Fruit fly (Drosophila melanogaster): Measurements from ENCODE around the gene Ets96B.

The Ets96B gene

DNA sequence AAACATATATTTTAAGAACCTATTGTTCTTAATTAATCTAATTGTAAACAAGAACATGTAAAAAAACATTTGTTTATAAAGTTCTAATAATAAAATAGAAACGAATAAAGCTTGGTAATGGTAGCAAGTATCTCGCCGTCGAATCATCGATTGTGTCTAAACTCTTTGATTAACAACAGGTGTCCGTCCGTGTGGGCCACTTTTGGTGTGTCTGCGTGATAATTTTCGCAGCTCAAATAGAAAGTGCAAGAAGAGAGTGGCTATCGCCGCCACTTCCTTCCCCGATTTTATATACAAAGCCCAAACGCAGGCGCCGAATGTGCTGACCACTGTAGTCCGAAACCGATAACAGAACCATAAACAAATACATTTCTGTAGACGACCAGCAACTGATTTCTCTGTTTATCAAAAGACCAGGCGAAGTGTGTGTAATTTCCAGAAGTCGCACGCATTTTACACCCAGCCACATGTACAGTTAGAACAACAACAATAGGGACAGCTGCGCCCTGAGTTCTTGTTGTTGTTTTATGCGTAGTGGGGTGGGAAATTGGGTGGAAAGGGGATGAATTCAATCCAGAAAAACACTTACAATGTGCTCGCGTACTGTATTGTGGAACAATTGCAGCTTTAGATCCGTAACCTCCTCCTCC, 25.3 kb downstream of the Ets96B start:
- no peak for TF ChIP-seq h (optimal IDR thresholded peaks at IDR 0.05)
- TF ChIP-seq Myc (optimal IDR thresholded peaks at IDR 0.05): no peak
- no peak for TF ChIP-seq ttk (optimal IDR thresholded peaks at IDR 0.05)
- TF ChIP-seq insv (optimal IDR thresholded peaks at IDR 0.05): no peak
- TF ChIP-seq Sin3A (optimal IDR thresholded peaks at IDR 0.05): no peak
- TF ChIP-seq psq (optimal IDR thresholded peaks at IDR 0.05): no peak

DNA sequence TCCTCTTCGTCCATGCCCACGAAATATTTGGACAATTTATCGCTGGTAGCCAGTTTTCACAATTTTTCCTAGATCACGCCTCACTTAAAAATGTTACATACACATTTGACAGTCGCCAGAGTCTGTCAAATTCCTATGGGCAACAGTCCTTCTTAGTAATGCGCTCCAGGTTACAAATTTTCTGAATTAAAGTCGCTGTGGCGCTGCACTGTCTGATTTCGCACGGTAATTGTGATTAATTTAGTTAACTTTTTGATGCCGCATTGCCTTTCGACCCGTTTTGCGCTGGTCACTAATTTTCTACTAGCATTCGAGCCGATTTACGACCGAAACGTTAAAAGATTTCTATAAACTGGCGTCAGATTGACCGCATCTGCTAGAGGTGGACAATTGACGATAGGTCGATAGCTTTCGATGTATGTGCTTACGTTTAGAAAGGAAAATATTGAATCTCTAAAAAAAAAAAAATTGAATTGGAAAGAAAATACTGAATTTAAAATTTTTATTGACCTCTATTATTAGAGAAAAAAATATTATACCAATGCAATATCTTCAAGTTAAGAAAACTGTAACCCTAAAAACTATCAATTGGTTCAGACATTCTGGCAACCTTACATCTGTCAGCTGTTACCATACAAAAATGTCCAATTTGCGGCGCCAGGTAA, 25.9 kb downstream of the Ets96B start, which contains the start of the genes lili and CG34150:
Gene lili, minus strand, starts transcription at position 376 of the 665 bp plus-strand sequence.
Gene CG34150, plus strand, starts transcription at position 626 of the 665 bp plus-strand sequence.
- TF ChIP-seq h (optimal IDR thresholded peaks at IDR 0.05) (no peak), Myc (optimal IDR thresholded peaks at IDR 0.05) (no peak), insv (optimal IDR thresholded peaks at IDR 0.05) (no peak), ttk (optimal IDR thresholded peaks at IDR 0.05) (no peak), psq (optimal IDR thresholded peaks at IDR 0.05) (no peak), Sin3A (optimal IDR thresholded peaks at IDR 0.05) (no peak)

DNA sequence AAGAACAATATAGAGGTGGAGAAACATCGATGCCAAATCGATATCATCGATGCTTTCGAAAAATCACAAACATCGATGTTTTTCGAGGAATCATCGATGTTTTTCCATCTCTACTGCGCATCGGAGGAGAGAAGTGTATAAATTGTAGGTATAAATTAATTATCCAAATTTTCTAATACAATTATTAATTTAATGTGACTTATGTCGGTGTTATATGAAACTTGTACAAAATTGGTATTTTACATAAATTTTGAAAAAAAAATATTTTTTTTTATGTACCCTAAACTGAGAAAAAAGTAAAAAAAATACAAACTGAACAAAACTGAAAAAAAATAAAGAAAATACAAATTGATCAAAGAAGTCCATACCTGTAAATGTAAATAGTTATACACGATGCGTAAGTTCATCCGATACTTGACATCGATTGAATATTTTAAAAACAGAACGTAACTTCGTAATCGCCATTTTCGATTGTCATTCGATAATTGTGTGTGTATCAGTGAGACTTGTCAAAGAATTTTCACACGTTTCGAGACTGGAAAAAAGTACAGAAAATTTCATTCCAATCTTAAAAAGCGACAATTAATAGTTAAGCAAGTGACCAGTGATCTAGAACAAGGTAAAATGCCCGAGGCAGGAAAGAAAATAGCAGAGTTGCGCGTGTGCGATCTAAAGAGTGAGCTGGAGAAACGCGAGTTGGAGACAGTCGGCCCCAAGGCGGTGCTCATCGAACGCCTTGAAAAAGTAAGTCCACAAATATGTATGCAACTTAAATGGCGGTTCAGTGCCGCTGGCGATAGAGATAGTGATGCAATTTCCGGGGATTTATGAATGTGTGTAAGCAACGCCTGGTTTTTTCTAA, 29.4 kb downstream of the Ets96B start, which contains the start of the genes CG5808 and Saf-B:
Gene CG5808, minus strand, starts transcription at position 15 of the 862 bp plus-strand sequence.
Gene Saf-B, plus strand, starts transcription at position 472 of the 862 bp plus-strand sequence.
- no peak for TF ChIP-seq insv (optimal IDR thresholded peaks at IDR 0.05)
- TF ChIP-seq ttk (optimal IDR thresholded peaks at IDR 0.05): no peak
- no peak for TF ChIP-seq h (optimal IDR thresholded peaks at IDR 0.05)
- TF ChIP-seq Myc (optimal IDR thresholded peaks at IDR 0.05): no peak
- TF ChIP-seq psq (optimal IDR thresholded peaks at IDR 0.05): no peak
- no peak for TF ChIP-seq Sin3A (optimal IDR thresholded peaks at IDR 0.05)

DNA sequence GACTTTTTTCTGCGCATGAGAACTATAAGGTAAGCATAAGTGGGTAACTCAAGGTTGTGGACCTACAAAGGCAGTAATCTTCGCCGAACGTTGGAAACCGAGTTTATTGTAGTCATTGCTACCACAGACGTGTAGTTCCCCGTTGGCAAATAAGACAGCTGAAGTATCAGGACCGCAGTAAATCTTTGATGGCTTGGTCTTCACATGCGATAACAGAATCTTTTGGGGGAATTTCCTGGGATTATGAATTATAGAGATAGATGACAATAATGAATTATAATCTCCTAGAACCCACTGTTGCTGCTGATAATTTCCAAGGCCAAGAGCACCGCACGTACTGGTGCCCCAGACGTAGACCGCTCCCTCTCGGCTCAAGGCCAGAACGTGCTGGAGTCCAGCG, 35.2 kb downstream of the Ets96B start:
- TF ChIP-seq psq (optimal IDR thresholded peaks at IDR 0.05) (no peak), h (optimal IDR thresholded peaks at IDR 0.05) (no peak), Sin3A (optimal IDR thresholded peaks at IDR 0.05) (no peak), Myc (optimal IDR thresholded peaks at IDR 0.05) (no peak), ttk (optimal IDR thresholded peaks at IDR 0.05) (no peak), insv (optimal IDR thresholded peaks at IDR 0.05) (no peak)

DNA sequence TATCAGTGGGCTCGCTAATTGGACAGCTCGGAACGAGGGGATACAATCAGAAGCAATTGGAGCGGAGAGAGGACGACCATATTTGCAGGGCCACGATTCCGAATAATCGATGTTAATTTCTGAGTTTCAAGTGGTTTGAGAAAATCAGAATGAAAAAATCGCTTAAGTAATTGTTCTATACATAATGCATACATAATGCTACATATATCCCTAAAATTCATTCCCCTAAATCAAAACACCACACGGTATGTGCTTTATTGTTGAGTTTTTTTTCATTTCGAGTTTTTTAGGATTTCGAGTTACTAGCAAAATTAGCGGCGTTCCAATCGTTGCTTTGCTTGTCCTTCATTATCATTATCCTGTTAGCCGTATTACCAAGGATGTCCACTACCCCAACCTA, 37.7 kb downstream of the Ets96B start, which contains the start of gene niki:
Gene niki, minus strand, starts transcription at position 101 of the 400 bp plus-strand sequence.
- TF ChIP-seq psq (optimal IDR thresholded peaks at IDR 0.05) (no peak), Sin3A (optimal IDR thresholded peaks at IDR 0.05) (no peak), insv (optimal IDR thresholded peaks at IDR 0.05) (no peak), h (optimal IDR thresholded peaks at IDR 0.05) (no peak), ttk (optimal IDR thresholded peaks at IDR 0.05) (no peak), Myc (optimal IDR thresholded peaks at IDR 0.05) (no peak)

DNA sequence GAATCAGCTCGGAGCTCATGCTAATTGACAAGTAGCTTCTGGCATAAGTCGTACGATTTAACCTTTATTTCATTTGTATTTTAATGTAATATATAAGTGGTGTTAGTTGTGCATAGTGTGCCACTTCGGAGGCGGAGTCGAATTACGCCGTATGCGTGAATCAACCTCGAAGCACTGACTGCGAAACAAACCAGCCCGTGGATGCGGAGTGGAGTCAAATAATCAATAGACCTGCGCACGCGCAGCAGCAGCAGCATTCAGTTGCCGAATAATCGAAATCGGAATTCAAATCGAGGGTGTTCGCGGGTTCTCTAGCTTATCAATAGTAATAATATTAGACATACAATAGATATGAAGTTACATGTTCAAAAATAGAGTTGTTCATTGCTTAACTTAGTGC, 40.4 kb downstream of the Ets96B start, which contains the start of gene RabX4:
Gene RabX4, minus strand, starts transcription at position 176 of the 400 bp plus-strand sequence.
- no peak for TF ChIP-seq psq (optimal IDR thresholded peaks at IDR 0.05)
- TF ChIP-seq Sin3A (optimal IDR thresholded peaks at IDR 0.05): no peak
- TF ChIP-seq insv (optimal IDR thresholded peaks at IDR 0.05): no peak
- TF ChIP-seq h (optimal IDR thresholded peaks at IDR 0.05): no peak
- TF ChIP-seq Myc (optimal IDR thresholded peaks at IDR 0.05): no peak
- TF ChIP-seq ttk (optimal IDR thresholded peaks at IDR 0.05): no peak

DNA sequence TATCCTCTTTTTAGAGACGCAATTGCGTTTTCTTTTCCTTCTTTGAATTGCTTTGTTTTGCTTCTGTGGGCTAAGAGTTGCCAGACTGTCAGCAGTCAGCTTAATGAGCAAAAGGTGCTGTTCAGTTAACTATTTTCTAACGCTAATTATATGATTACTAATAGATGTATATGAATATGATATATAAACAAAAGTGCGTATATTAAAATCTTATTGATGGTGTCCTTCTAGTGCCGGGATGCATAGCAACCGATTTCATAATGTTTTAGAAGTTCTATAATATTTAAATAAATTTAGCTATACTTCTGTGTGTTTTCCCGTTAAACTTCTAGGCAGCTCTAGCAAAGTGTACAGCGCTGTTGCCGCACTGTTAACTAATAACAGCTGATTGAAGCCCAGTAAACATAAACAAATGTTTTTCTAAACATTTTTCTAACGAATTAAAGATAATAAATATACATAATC, 42.1 kb downstream of the Ets96B start, which contains the start of the genes Kaz and CG43273:
Gene Kaz, minus strand, starts transcription at position 73 of the 465 bp plus-strand sequence.
Gene CG43273, plus strand, starts transcription at position 415 of the 465 bp plus-strand sequence.
- TF ChIP-seq ttk (optimal IDR thresholded peaks at IDR 0.05) (no peak), insv (optimal IDR thresholded peaks at IDR 0.05) (no peak), h (optimal IDR thresholded peaks at IDR 0.05) (no peak), Myc (optimal IDR thresholded peaks at IDR 0.05) (no peak), psq (optimal IDR thresholded peaks at IDR 0.05) (no peak), Sin3A (optimal IDR thresholded peaks at IDR 0.05) (no peak)

DNA sequence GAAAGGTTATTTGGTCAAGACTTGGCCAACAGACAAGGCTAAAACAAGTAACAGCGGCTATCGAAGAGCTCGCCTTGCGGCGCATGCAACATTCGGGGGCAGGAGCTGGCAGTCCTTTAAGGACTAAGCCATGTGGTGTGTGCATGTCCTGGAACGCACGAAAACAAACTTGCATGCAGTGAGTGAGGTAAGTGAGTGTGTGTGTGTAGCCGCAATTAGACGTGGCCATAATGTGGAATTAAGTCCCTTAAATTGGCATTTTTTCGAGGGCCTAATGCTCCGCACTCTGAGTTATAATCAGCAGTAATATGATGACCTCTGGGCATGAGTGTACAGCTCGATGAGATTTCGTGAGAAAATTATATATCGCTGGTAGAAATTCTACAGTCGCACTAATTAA, 45.8 kb downstream of the Ets96B start, which contains the start of gene sosie:
Gene sosie, plus strand, starts transcription at position 301 of the 400 bp plus-strand sequence.
- TF ChIP-seq h (optimal IDR thresholded peaks at IDR 0.05) (no peak), Sin3A (optimal IDR thresholded peaks at IDR 0.05) (no peak), psq (optimal IDR thresholded peaks at IDR 0.05) (no peak), ttk (optimal IDR thresholded peaks at IDR 0.05) (no peak), insv (optimal IDR thresholded peaks at IDR 0.05) (no peak), Myc (optimal IDR thresholded peaks at IDR 0.05) (no peak)

DNA sequence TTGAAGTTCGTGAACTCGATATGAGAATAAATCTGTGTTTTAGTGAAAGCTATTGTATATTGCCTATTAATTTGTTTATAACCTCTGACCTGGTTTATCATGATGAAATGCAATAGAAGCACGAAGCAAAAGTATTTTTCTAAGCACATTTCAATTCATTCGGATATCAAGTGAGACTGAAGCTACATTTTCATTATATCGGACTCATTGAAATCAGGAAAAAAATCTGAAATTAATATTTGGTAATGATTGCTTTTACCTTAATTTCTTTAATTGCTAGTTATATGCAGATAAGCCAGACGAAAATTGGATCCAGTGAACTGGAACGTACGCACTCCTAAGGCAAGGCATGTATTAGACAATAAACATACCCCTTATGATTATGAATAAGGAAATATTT, 53.2 kb downstream of the Ets96B start, which contains the start of gene CG33658:
Gene CG33658, minus strand, starts transcription at position 101 of the 400 bp plus-strand sequence.
- TF ChIP-seq h (optimal IDR thresholded peaks at IDR 0.05): no peak
- no peak for TF ChIP-seq Myc (optimal IDR thresholded peaks at IDR 0.05)
- TF ChIP-seq psq (optimal IDR thresholded peaks at IDR 0.05): no peak
- no peak for TF ChIP-seq ttk (optimal IDR thresholded peaks at IDR 0.05)
- TF ChIP-seq Sin3A (optimal IDR thresholded peaks at IDR 0.05): no peak
- TF ChIP-seq insv (optimal IDR thresholded peaks at IDR 0.05): no peak

DNA sequence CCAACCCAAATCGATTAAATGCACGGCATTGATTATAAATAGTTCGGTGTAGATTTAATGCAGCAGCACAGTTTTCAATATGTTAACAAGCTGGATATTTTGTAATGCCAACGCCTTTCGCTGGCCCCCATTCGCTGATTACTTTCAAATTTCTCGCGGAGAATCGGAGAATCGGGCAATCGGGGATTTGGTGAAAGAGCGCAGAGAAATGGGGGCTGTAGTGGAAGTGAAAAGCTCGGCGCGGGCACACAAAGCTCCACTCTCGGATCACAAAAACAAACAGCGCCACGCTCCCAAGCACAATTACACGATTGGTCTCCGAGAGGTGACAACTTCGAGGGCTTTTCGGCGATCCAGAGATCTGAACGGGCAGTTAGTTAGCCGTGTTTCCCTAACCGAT, 53.8 kb downstream of the Ets96B start, which contains the start of gene Esp:
Gene Esp, plus strand, starts transcription at position 301 of the 400 bp plus-strand sequence.
- no peak for TF ChIP-seq insv (optimal IDR thresholded peaks at IDR 0.05)
- TF ChIP-seq Myc (optimal IDR thresholded peaks at IDR 0.05): no peak
- no peak for TF ChIP-seq psq (optimal IDR thresholded peaks at IDR 0.05)
- no peak for TF ChIP-seq h (optimal IDR thresholded peaks at IDR 0.05)
- TF ChIP-seq Sin3A (optimal IDR thresholded peaks at IDR 0.05): no peak
- TF ChIP-seq ttk (optimal IDR thresholded peaks at IDR 0.05): no peak

DNA sequence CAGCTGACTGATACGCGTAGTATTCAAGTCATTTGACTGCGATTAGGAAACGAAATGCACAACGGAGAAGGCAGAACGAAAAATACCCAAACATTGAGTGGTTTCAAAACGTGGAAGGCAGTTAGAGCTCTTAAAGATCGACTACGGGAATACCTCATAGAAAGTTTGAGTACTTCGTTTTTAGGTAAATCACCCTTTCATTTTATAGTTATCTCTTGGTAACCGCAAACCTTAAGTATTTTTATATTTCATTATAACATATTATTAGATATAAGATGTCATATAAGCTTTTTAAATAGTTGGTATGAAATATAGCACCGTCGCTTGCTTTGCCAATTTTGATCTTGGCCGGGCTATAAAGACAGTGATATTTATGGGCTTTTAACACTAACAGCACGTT, 57.3 kb downstream of the Ets96B start:
- no peak for TF ChIP-seq ttk (optimal IDR thresholded peaks at IDR 0.05)
- TF ChIP-seq Myc (optimal IDR thresholded peaks at IDR 0.05): no peak
- no peak for TF ChIP-seq Sin3A (optimal IDR thresholded peaks at IDR 0.05)
- TF ChIP-seq h (optimal IDR thresholded peaks at IDR 0.05): no peak
- TF ChIP-seq insv (optimal IDR thresholded peaks at IDR 0.05): no peak
- TF ChIP-seq psq (optimal IDR thresholded peaks at IDR 0.05): no peak
